Fruit fly (Drosophila melanogaster) whole organism: ENCODE results near the gene CG32668.

Experiments used
- EcR ChIP-seq, 2 experiments: fragments of >200 bp; optimal IDR thresholded peaks; 2 replicates each; lab custom pipeline; 2017; ENCODE audit warnings: missing biosample characterization in 2 of 2, missing genetic modification characterization in 2 of 2, missing genetic modification reagents in 2 of 2
- pan ChIP-seq: fragments of >200 bp; optimal IDR thresholded peaks from 2 replicates; lab custom pipeline; 2017

- TF ChIP-seq pan (lab: Kevin White, UChicago) (no peak), EcR (GFP tag; optimal IDR thresholded peaks at IDR 0.05; lab: Kevin White, UChicago) (no peak)
Measured at dm6 chrX:11124749-11125508, 34.6 kb downstream of the CG32668 start, which contains the start of gene Rpt3.
